Fruit fly (Drosophila melanogaster) whole organism, prepupa: ENCODE data around the gene GC1.

Source experiments
- CG11762 ChIP-seq: fragments of 200-800 bp; sonication (Bioruptor generic); optimal IDR thresholded peaks from 3 replicates; lab custom pipeline; 2016; ENCODE audit warnings: missing biosample characterization, missing genetic modification characterization; ENCODE audit not compliant: insufficient read depth
- CG15336 ChIP-seq: fragments of 200-800 bp; sonication (Bioruptor generic); IDR thresholded peaks from 2 replicates; pipeline ENCODE4 v1.3.6; 2022; ENCODE audit warnings: missing biosample characterization, missing genetic modification characterization
- Sox15 ChIP-seq: fragments of 200-800 bp; sonication (Bioruptor generic); optimal IDR thresholded peaks from 3 replicates; lab custom pipeline; 2016; ENCODE audit warnings: missing biosample characterization, missing genetic modification characterization
- cyc ChIP-seq: fragments of 200-800 bp; sonication (Bioruptor generic); optimal IDR thresholded peaks from 3 replicates; lab custom pipeline; 2016; ENCODE audit warnings: missing biosample characterization, missing genetic modification characterization
- fd59A ChIP-seq: fragments of 200-800 bp; sonication (Bioruptor generic); optimal IDR thresholded peaks from 2 replicates; lab custom pipeline; 2017; ENCODE audit warnings: missing biosample characterization, mild to moderate bottlenecking, missing genetic modification characterization, missing genetic modification reagents
- svp ChIP-seq: fragments of 200-800 bp; sonication (Bioruptor generic); peaks from one replicate; lab custom pipeline; 2016; ENCODE audit warnings: missing biosample characterization, missing genetic modification characterization

The GC1 gene

DNA sequence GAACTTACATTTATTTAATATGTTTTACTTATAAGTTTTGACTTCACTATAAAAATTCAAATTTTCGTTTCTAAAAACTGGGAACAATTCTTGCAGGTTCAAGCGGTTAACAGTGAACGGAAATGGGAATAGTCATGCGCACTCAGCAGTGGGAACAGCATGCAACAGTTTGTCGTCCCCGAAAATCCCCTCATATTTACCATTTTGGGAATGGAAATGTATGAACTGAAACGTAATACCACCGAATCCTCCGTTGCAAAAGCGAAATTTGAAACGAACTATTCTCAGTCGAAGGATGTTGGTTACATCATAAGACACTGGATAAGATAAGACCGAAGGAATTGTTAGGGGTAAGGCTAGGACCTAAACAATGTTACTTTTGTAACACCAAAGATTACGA, 53.5 kb downstream of the GC1 start:
- TF ChIP-seq svp (GFP tag; lab: Kevin White, UChicago): no peak
- no peak for TF ChIP-seq CG11762
- TF ChIP-seq Sox15 (GFP tag; lab: Kevin White, UChicago): no peak
- no peak for TF ChIP-seq CG15336
- no peak for TF ChIP-seq fd59A
- TF ChIP-seq cyc (GFP tag; lab: Kevin White, UChicago): no peak
- TF ChIP-seq, all 60 proteins: peak for 0
